Worm (Caenorhabditis elegans): ENCODE results near the gene T24D5.6.
A peak's percentile ranks its signal among the peaks of the same experiment; 100 is the strongest.

Gene T24D5.6

ce11 chrX:12631446-12631845, 28.0 kb downstream of the T24D5.6 start:
- TF ChIP-seq F13H6.1 (tag; optimal IDR thresholded peaks at IDR 0.05) (peak; percentile 9), nhr-237 (tag; optimal IDR thresholded peaks at IDR 0.05) (no peak), dmd-4 (tag; optimal IDR thresholded peaks at IDR 0.05) (no peak), C34F6.9 (tag; optimal IDR thresholded peaks at IDR 0.05) (peak; percentile 9), ceh-16 (tag; optimal IDR thresholded peaks at IDR 0.05) (no peak), nhr-21 (tag; optimal IDR thresholded peaks at IDR 0.05) (no peak)

- TF ChIP-seq ZK546.5 (tag; optimal IDR thresholded peaks at IDR 0.05), result no peak
These were observed 29.2 kb downstream of the T24D5.6 start for ce11 chrX:12632657-12633056.

- TF ChIP-seq elt-3 (tag; optimal IDR thresholded peaks at IDR 0.05) (no peak), fos-1 (tag; optimal IDR thresholded peaks at IDR 0.05) (peak; percentile 35)
These were observed 30.5 kb downstream of the T24D5.6 start, which contains the start of gene ivns-1 for ce11 chrX:12633862-12634404. TSS of gene ivns-1 (minus strand) at chrX:12634354.

ce11 chrX:12635010-12635409, 31.6 kb downstream of the T24D5.6 start:
- TF ChIP-seq nhr-129 (tag; optimal IDR thresholded peaks at IDR 0.05) (peak; percentile 81), mbf-1 (tag; optimal IDR thresholded peaks at IDR 0.05) (no peak), aly-2 (tag; optimal IDR thresholded peaks at IDR 0.05) (no peak), ztf-1 (GFP tag; conservative IDR thresholded peaks at IDR 0.05) (no peak), unc-55 (GFP tag; optimal IDR thresholded peaks at IDR 0.05) (peak; percentile 72), gmeb-1 (tag; optimal IDR thresholded peaks at IDR 0.05) (peak; percentile 67), lin-11 (tag; optimal IDR thresholded peaks at IDR 0.05) (no peak), nhr-23 (tag; optimal IDR thresholded peaks at IDR 0.05) (no peak), alr-1 (tag; optimal IDR thresholded peaks at IDR 0.05) (no peak), Y55F3AM.14 (GFP tag; optimal IDR thresholded peaks at IDR 0.05) (no peak), ztf-4 (tag; optimal IDR thresholded peaks at IDR 0.05) (no peak), ZK546.5 (tag; optimal IDR thresholded peaks at IDR 0.05) (no peak), sma-9 (GFP tag; optimal IDR thresholded peaks at IDR 0.05) (peak; percentile 59), sma-9 (tag; optimal IDR thresholded peaks at IDR 0.05) (no peak), nhr-237 (tag; optimal IDR thresholded peaks at IDR 0.05) (no peak), elt-1 (tag; optimal IDR thresholded peaks at IDR 0.05) (no peak), nhr-21 (tag; optimal IDR thresholded peaks at IDR 0.05) (no peak), C34F6.9 (tag; optimal IDR thresholded peaks at IDR 0.05) (peak; percentile 54), blmp-1 (tag; optimal IDR thresholded peaks at IDR 0.05; ENCODE audit: insufficient read depth) (peak; percentile 6), skn-1 (tag; optimal IDR thresholded peaks at IDR 0.05) (no peak), nhr-12 (tag; optimal IDR thresholded peaks at IDR 0.05) (no peak), mdl-1 (tag; optimal IDR thresholded peaks at IDR 0.05) (no peak), nhr-77 (tag; optimal IDR thresholded peaks at IDR 0.05) (no peak), lsy-2 (tag; optimal IDR thresholded peaks at IDR 0.05) (peak in 1 of 2 experiments; percentile 63), mab-5 (tag; optimal IDR thresholded peaks at IDR 0.05) (no peak), sem-4 (tag; optimal IDR thresholded peaks at IDR 0.05) (no peak), fos-1 (tag; optimal IDR thresholded peaks at IDR 0.05) (peak; percentile 73), ceh-82 (tag; optimal IDR thresholded peaks at IDR 0.05) (no peak), R02D3.7 (tag; optimal IDR thresholded peaks at IDR 0.05) (no peak), ceh-16 (tag; optimal IDR thresholded peaks at IDR 0.05) (no peak), egl-27 (tag; optimal IDR thresholded peaks at IDR 0.05) (no peak), elt-3 (tag; optimal IDR thresholded peaks at IDR 0.05) (no peak), nhr-10 (tag; optimal IDR thresholded peaks at IDR 0.05) (no peak), dmd-4 (tag; optimal IDR thresholded peaks at IDR 0.05) (no peak), unc-62 (GFP tag; optimal IDR thresholded peaks at IDR 0.05) (no peak), F13H6.1 (tag; optimal IDR thresholded peaks at IDR 0.05) (peak; percentile 34), crh-2 (tag; optimal IDR thresholded peaks at IDR 0.05) (peak; percentile 79), lin-13 (GFP tag; optimal IDR thresholded peaks at IDR 0.05) (peak; percentile 8), unc-39 (tag; optimal IDR thresholded peaks at IDR 0.05) (no peak), zag-1 (tag; optimal IDR thresholded peaks at IDR 0.05) (no peak), peb-1 (tag; optimal IDR thresholded peaks at IDR 0.05) (no peak), nhr-25 (tag; optimal IDR thresholded peaks at IDR 0.05) (peak; percentile 52), nhr-11 (tag; optimal IDR thresholded peaks at IDR 0.05) (no peak), ama-1 (optimal IDR thresholded peaks at IDR 0.05) (no peak), sma-3 (GFP tag; optimal IDR thresholded peaks at IDR 0.05) (peak; percentile 49), snpc-4 (tag; optimal IDR thresholded peaks at IDR 0.05) (no peak), nhr-6 (tag; optimal IDR thresholded peaks at IDR 0.05) (peak; percentile 40), ztf-11 (tag; optimal IDR thresholded peaks at IDR 0.05) (no peak)
